Fruit fly (Drosophila melanogaster) whole organism, embryonic: Measurements from ENCODE around the gene PNKP.

ENCODE experiments used
- ATbp ChIP-seq: fragments of 200-800 bp; sonication (Bioruptor generic); optimal IDR thresholded peaks from 2 replicates; lab custom pipeline; 2017; ENCODE audit warnings: missing biosample characterization, mild to moderate bottlenecking, missing genetic modification characterization, missing genetic modification reagents
- Abd-B ChIP-seq: fragments of 200-800 bp; sonication (Bioruptor generic); optimal IDR thresholded peaks from 2 replicates; lab custom pipeline; 2018; ENCODE audit warnings: missing biosample characterization, mild to moderate bottlenecking, missing genetic modification characterization, moderate library complexity
- B-H1 ChIP-seq: fragments of 200-800 bp; sonication (Bioruptor generic); IDR thresholded peaks from 3 replicates; pipeline ENCODE4 v1.3.6; 2022; ENCODE audit warnings: missing biosample characterization, missing genetic modification characterization
- CG10147 ChIP-seq: fragments of 200-800 bp; sonication (Bioruptor generic); optimal IDR thresholded peaks from 2 replicates; lab custom pipeline; 2019; ENCODE audit warnings: missing biosample characterization, mild to moderate bottlenecking, missing genetic modification characterization, moderate library complexity
- CG11696 ChIP-seq: fragments of 200-800 bp; sonication (Bioruptor generic); IDR thresholded peaks from 2 replicates; pipeline ENCODE4 v1.3.6; 2022; ENCODE audit warnings: missing biosample characterization, missing genetic modification characterization
- CG12219 ChIP-seq: fragments of 200-800 bp; sonication (Bioruptor generic); optimal IDR thresholded peaks from 3 replicates; lab custom pipeline; 2018; ENCODE audit warnings: missing biosample characterization, mild to moderate bottlenecking, missing genetic modification characterization
- CG12391 ChIP-seq: fragments of 200-800 bp; sonication (Bioruptor generic); optimal IDR thresholded peaks from 3 replicates; lab custom pipeline; 2018; ENCODE audit warnings: missing biosample characterization, mild to moderate bottlenecking, missing genetic modification characterization, moderate library complexity
- CG13894 ChIP-seq: fragments of 200-800 bp; sonication (Bioruptor generic); optimal IDR thresholded peaks from 3 replicates; lab custom pipeline; 2018; ENCODE audit warnings: missing biosample characterization, mild to moderate bottlenecking, missing genetic modification characterization, moderate library complexity
- CG14014 ChIP-seq: fragments of 200-800 bp; sonication (Bioruptor generic); IDR thresholded peaks from 2 replicates; pipeline ENCODE4 v1.3.6; 2022; ENCODE audit warnings: missing biosample characterization, missing genetic modification characterization
- CG14965 ChIP-seq: fragments of 200-800 bp; sonication (Bioruptor generic); optimal IDR thresholded peaks from 2 replicates; lab custom pipeline; 2016; ENCODE audit warnings: missing biosample characterization, missing genetic modification characterization, borderline replicate concordance
- CG17186 ChIP-seq: fragments of 200-800 bp; sonication (Bioruptor generic); optimal IDR thresholded peaks from 3 replicates; lab custom pipeline; 2017; ENCODE audit warnings: missing biosample characterization, missing genetic modification reagents, missing genetic modification characterization
- CG33213 ChIP-seq: fragments of 200-800 bp; sonication (Bioruptor generic); optimal IDR thresholded peaks from 3 replicates; lab custom pipeline; 2016; ENCODE audit warnings: missing biosample characterization, missing genetic modification characterization
- CG34376 ChIP-seq: fragments of 200-800 bp; sonication (Bioruptor generic); optimal IDR thresholded peaks from 2 replicates; lab custom pipeline; 2018; ENCODE audit warnings: missing biosample characterization, mild to moderate bottlenecking, missing genetic modification characterization
- CG4404 ChIP-seq: fragments of 200-800 bp; sonication (Bioruptor generic); IDR thresholded peaks from 2 replicates; pipeline ENCODE4 v1.3.6; 2022; ENCODE audit warnings: missing biosample characterization, missing genetic modification characterization
- CG6175 ChIP-seq: fragments of 200-800 bp; sonication (Bioruptor generic); IDR thresholded peaks from 3 replicates; pipeline ENCODE4 v1.3.6; 2022; ENCODE audit warnings: missing biosample characterization, missing genetic modification characterization
- CG6654 ChIP-seq: fragments of 200-800 bp; sonication (Bioruptor generic); optimal IDR thresholded peaks from 2 replicates; lab custom pipeline; 2017; ENCODE audit warnings: missing biosample characterization, mild to moderate bottlenecking, missing genetic modification characterization
- CoRest ChIP-seq: fragments of 200-800 bp; sonication (Bioruptor generic); optimal IDR thresholded peaks from 3 replicates; lab custom pipeline; 2018; ENCODE audit warnings: missing biosample characterization, mild to moderate bottlenecking, missing genetic modification characterization, moderate library complexity
- Fer1 ChIP-seq: fragments of 200-800 bp; sonication (Bioruptor generic); optimal IDR thresholded peaks from 2 replicates; lab custom pipeline; 2017; ENCODE audit warnings: missing biosample characterization, mild to moderate bottlenecking, missing genetic modification characterization
- GATAe ChIP-seq: fragments of 200-800 bp; sonication (Bioruptor generic); conservative IDR thresholded peaks from 2 replicates; pipeline ENCODE4 v1.3.6; 2022; ENCODE audit warnings: missing biosample characterization, missing genetic modification characterization
- HHEX ChIP-seq: fragments of 200-800 bp; sonication (Bioruptor generic); optimal IDR thresholded peaks from 3 replicates; lab custom pipeline; 2017; ENCODE audit warnings: missing biosample characterization, mild to moderate bottlenecking, missing genetic modification characterization, missing genetic modification reagents
- HmgD ChIP-seq: fragments of 200-800 bp; sonication (Bioruptor generic); optimal IDR thresholded peaks from 3 replicates; lab custom pipeline; 2016; ENCODE audit warnings: missing biosample characterization, missing genetic modification characterization
- Kr ChIP-seq: fragments of 200-800 bp; sonication (Bioruptor generic); optimal IDR thresholded peaks from 2 replicates; lab custom pipeline; 2017; ENCODE audit warnings: missing biosample characterization, mild to moderate bottlenecking, missing genetic modification characterization
- MTF-1 ChIP-seq: fragments of 200-800 bp; sonication (Bioruptor generic); optimal IDR thresholded peaks from 2 replicates; lab custom pipeline; 2018; ENCODE audit warnings: missing biosample characterization, mild to moderate bottlenecking, missing genetic modification characterization, borderline replicate concordance
- NfI ChIP-seq: fragments of 200-800 bp; sonication (Bioruptor generic); optimal IDR thresholded peaks from 3 replicates; lab custom pipeline; 2018; ENCODE audit warnings: missing biosample characterization, mild to moderate bottlenecking, missing genetic modification characterization, moderate library complexity
- Optix ChIP-seq: fragments of 200-800 bp; sonication (Bioruptor generic); IDR thresholded peaks from 3 replicates; pipeline ENCODE4 v1.3.6; 2022; ENCODE audit warnings: missing biosample characterization, missing genetic modification characterization
- Ptx1 ChIP-seq: fragments of 200-800 bp; sonication (Bioruptor generic); IDR thresholded peaks from 2 replicates; pipeline ENCODE4 v1.3.6; 2022; ENCODE audit warnings: missing biosample characterization, missing genetic modification characterization
- Sin3A ChIP-seq: fragments of >200 bp; optimal IDR thresholded peaks from 2 replicates; lab custom pipeline; 2018
- Spps ChIP-seq: fragments of 200-800 bp; sonication (Bioruptor generic); optimal IDR thresholded peaks from 2 replicates; lab custom pipeline; 2018; ENCODE audit warnings: missing biosample characterization, mild to moderate bottlenecking, missing genetic modification characterization
- Tbp ChIP-seq: fragments of >200 bp; optimal IDR thresholded peaks from 2 replicates; lab custom pipeline; 2018; ENCODE audit warnings: missing biosample characterization, missing genetic modification characterization
- Vsx1 ChIP-seq: fragments of 200-800 bp; sonication (Bioruptor generic); optimal IDR thresholded peaks from 2 replicates; lab custom pipeline; 2017; ENCODE audit warnings: missing biosample characterization, mild to moderate bottlenecking, missing genetic modification characterization, missing genetic modification reagents
- Xrp1 ChIP-seq: fragments of 200-800 bp; sonication (Bioruptor generic); IDR thresholded peaks from 2 replicates; pipeline ENCODE4 v1.3.6; 2022; ENCODE audit warnings: missing biosample characterization, missing genetic modification characterization
- aop ChIP-seq: fragments of 200-800 bp; sonication (Bioruptor generic); IDR thresholded peaks from 2 replicates; pipeline ENCODE4 v1.3.6; 2022; ENCODE audit warnings: missing biosample characterization, missing genetic modification characterization
- caup ChIP-seq: fragments of 200-800 bp; sonication (Bioruptor generic); optimal IDR thresholded peaks from 3 replicates; lab custom pipeline; 2017; ENCODE audit warnings: missing biosample characterization, mild to moderate bottlenecking, missing genetic modification characterization, moderate library complexity; ENCODE audit not compliant: severe bottlenecking
- chn ChIP-seq: fragments of 200-800 bp; sonication (Bioruptor generic); optimal IDR thresholded peaks from 2 replicates; lab custom pipeline; 2016; ENCODE audit warnings: missing biosample characterization, missing genetic modification characterization
- dimm ChIP-seq: fragments of 200-800 bp; sonication (Bioruptor generic); IDR thresholded peaks from 2 replicates; pipeline ENCODE4 v1.3.6; 2022; ENCODE audit warnings: missing biosample characterization, missing genetic modification characterization
- disco-r ChIP-seq: fragments of 200-800 bp; sonication (Bioruptor generic); optimal IDR thresholded peaks from 2 replicates; lab custom pipeline; 2016; ENCODE audit warnings: missing biosample characterization, missing genetic modification characterization
- gfzf ChIP-seq: fragments of 200-800 bp; sonication (Bioruptor generic); optimal IDR thresholded peaks from 2 replicates; lab custom pipeline; 2016; ENCODE audit warnings: missing biosample characterization, mild to moderate bottlenecking, missing genetic modification characterization, moderate library complexity
- h ChIP-seq: fragments of >200 bp; optimal IDR thresholded peaks from 2 replicates; lab custom pipeline; 2017
- hth ChIP-seq: fragments of >200 bp; optimal IDR thresholded peaks from 2 replicates; lab custom pipeline; 2017; ENCODE audit warnings: inconsistent platforms
- kay ChIP-seq: fragments of 200-800 bp; sonication (Bioruptor generic); optimal IDR thresholded peaks from 2 replicates; lab custom pipeline; 2016; ENCODE audit warnings: missing biosample characterization, missing genetic modification characterization
- ken ChIP-seq: fragments of 200-800 bp; sonication (Bioruptor generic); IDR thresholded peaks from 3 replicates; pipeline ENCODE4 v1.3.6; 2022; ENCODE audit warnings: missing biosample characterization, missing genetic modification characterization
- kni ChIP-seq: fragments of 200-800 bp; sonication (Bioruptor generic); optimal IDR thresholded peaks from 3 replicates; lab custom pipeline; 2017; ENCODE audit warnings: mild to moderate bottlenecking, missing biosample characterization, missing genetic modification reagents, missing genetic modification characterization
- lola ChIP-seq, 3 experiments: fragments of >200 bp in 2 of 3; fragments of 200-800 bp in 1 of 3; sonication (Bioruptor generic) in 1 of 3; optimal IDR thresholded peaks; 2 replicates each; lab custom pipeline; 2017 to 2019; ENCODE audit warnings: missing biosample characterization in 3 of 3, missing genetic modification characterization in 3 of 3, mild to moderate bottlenecking in 1 of 3, moderate library complexity in 1 of 3
- mld ChIP-seq: fragments of 200-800 bp; sonication (Bioruptor generic); IDR thresholded peaks from 3 replicates; pipeline ENCODE4 v1.3.6; 2022; ENCODE audit warnings: missing biosample characterization, missing genetic modification characterization; ENCODE audit not compliant: partially characterized antibody
- nom ChIP-seq: fragments of 200-800 bp; sonication (Bioruptor generic); optimal IDR thresholded peaks from 2 replicates; lab custom pipeline; 2017; ENCODE audit warnings: missing biosample characterization, missing genetic modification characterization, mild to moderate bottlenecking, moderate library complexity, missing genetic modification reagents
- oc ChIP-seq: fragments of 200-800 bp; sonication (Bioruptor generic); optimal IDR thresholded peaks from 2 replicates; lab custom pipeline; 2018; ENCODE audit warnings: missing biosample characterization, mild to moderate bottlenecking, missing genetic modification characterization, moderate library complexity
- pita ChIP-seq: fragments of 200-800 bp; sonication (Bioruptor generic); optimal IDR thresholded peaks from 2 replicates; lab custom pipeline; 2017; ENCODE audit warnings: missing biosample characterization, mild to moderate bottlenecking, missing genetic modification characterization
- psq ChIP-seq: fragments of 200-800 bp; sonication (Bioruptor generic); optimal IDR thresholded peaks from 2 replicates; lab custom pipeline; 2017; ENCODE audit warnings: missing biosample characterization, missing genetic modification characterization
- slou ChIP-seq: fragments of 200-800 bp; sonication (Bioruptor generic); optimal IDR thresholded peaks from 3 replicates; lab custom pipeline; 2016; ENCODE audit warnings: missing biosample characterization, missing genetic modification characterization
- tap ChIP-seq: fragments of 200-800 bp; optimal IDR thresholded peaks from 3 replicates; lab custom pipeline; 2019; ENCODE audit warnings: missing biosample characterization, mild to moderate bottlenecking, missing genetic modification characterization, moderate library complexity
- unc-4 ChIP-seq: fragments of 200-800 bp; sonication (Bioruptor generic); IDR thresholded peaks from 2 replicates; pipeline ENCODE4 v1.3.6; 2022; ENCODE audit warnings: missing biosample characterization, missing genetic modification characterization; ENCODE audit not compliant: partially characterized antibody

The PNKP gene

dm6 chr3R:8354458-8354857, 11.1 kb upstream of the PNKP start (continued):
- TF ChIP-seq pita (GFP tag; lab: Kevin White, UChicago) (no peak), h (lab: Kevin White, UChicago) (no peak), Spps (tag; lab: Kevin White, UChicago) (no peak), NfI (GFP tag; lab: Kevin White, UChicago) (peak; percentile 61), CoRest (tag; lab: Kevin White, UChicago) (peak; percentile 0), Tbp (no peak), HHEX (GFP tag; lab: Kevin White, UChicago) (peak; percentile 43), Kr (GFP tag; lab: Kevin White, UChicago) (no peak), CG33213 (no peak), CG11696 (GFP tag; lab: Robert Waterston, UW) (peak; percentile 48), unc-4 (no peak), Sin3A (lab: Kevin White, UChicago) (no peak), HmgD (GFP tag; lab: Kevin White, UChicago) (no peak), Abd-B (no peak), Vsx1 (GFP tag; lab: Kevin White, UChicago) (peak; percentile 10), mld (GFP tag; lab: Robert Waterston, UW) (no peak), nom (GFP tag; lab: Kevin White, UChicago) (no peak), Fer1 (GFP tag; lab: Kevin White, UChicago) (peak; percentile 3), Xrp1 (peak; percentile 65), CG6654 (no peak), kni (no peak), ken (GFP tag; lab: Robert Waterston, UW) (0 out of 3 replicates have a peak, but pooled peaks have one; percentile 57), CG10147 (GFP tag; lab: Kevin White, UChicago) (peak; percentile 6), gfzf (GFP tag; lab: Kevin White, UChicago) (no peak), CG4404 (GFP tag; lab: Robert Waterston, UW) (no peak), GATAe (no peak), tap (tag; lab: Kevin White, UChicago) (peak; percentile 35), CG17186 (no peak), CG34376 (GFP tag; lab: Kevin White, UChicago) (no peak), chn (GFP tag; lab: Kevin White, UChicago) (no peak), ATbp (GFP tag; lab: Kevin White, UChicago) (peak; percentile 61), CG12219 (GFP tag; lab: Kevin White, UChicago) (peak; percentile 23), lola (GFP tag; optimal IDR thresholded peaks at IDR 0.05; lab: Kevin White, UChicago) (no peak), kay (GFP tag; lab: Kevin White, UChicago) (no peak), dimm (GFP tag; lab: Robert Waterston, UW) (0 out of 2 replicates have a peak, but pooled peaks have one; percentile 17), caup (peak; percentile 17), CG14014 (GFP tag; lab: Robert Waterston, UW) (peak; percentile 59; the same call in 1 of the 2 replicates), CG13894 (tag; lab: Kevin White, UChicago) (no peak), Ptx1 (peak; percentile 79), oc (tag; lab: Kevin White, UChicago) (peak; percentile 62), CG6175 (peak; percentile 38; the same call in 2 of the 3 replicates), CG12391 (tag; lab: Kevin White, UChicago) (peak; percentile 39), slou (GFP tag; lab: Kevin White, UChicago) (no peak), hth (lab: Kevin White, UChicago) (no peak), Optix (GFP tag; lab: Robert Waterston, UW) (no peak), aop (no peak), MTF-1 (GFP tag; lab: Kevin White, UChicago) (peak; percentile 21), B-H1 (GFP tag; lab: Robert Waterston, UW) (peak; percentile 31; the same call in 2 of the 3 replicates), CG14965 (GFP tag; lab: Kevin White, UChicago) (no peak), disco-r (GFP tag; lab: Kevin White, UChicago) (no peak), psq (no peak)
